Worm (Caenorhabditis elegans) whole organism, L4/young adult: Measurements from ENCODE around the gene dkf-2.

ENCODE experiments used
- W03F9.2 ChIP-seq: fragments of 150-350 bp; optimal IDR thresholded peaks from 2 replicates; lab custom pipeline; 2014; ENCODE audit warnings: missing biosample characterization, missing genetic modification characterization
- dao-5 ChIP-seq: sonication (generic microtip); optimal IDR thresholded peaks from 2 replicates; lab custom pipeline; 2016; ENCODE audit warnings: missing genotype, missing genetic modification characterization, moderate library complexity, missing compliant biosample characterization
- him-1 ChIP-seq: sonication (generic microtip); optimal IDR thresholded peaks from 2 replicates; lab custom pipeline; 2016; ENCODE audit warnings: missing genotype, missing genetic modification reagents, missing genetic modification characterization, missing compliant biosample characterization

DNA sequence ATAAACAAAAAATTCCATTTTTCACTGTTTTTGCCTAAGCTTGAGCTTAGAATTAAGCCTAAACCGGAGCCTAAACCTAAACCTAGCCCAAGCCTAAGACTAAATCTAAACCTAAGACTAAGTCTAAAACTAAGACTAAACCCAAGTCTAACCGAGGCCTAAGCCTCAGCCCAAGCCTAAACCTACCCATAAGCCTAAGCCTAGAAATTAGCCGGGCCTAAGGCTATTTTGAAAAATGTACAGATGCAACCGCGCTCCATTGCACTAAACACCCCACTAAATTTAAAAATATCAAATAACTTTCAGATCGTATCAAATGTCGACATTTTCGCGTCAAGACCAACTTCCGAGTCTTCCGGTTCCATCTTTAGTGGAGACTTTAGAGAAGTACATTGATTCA, 67.8 kb downstream of the dkf-2 start, which contains the start of gene T20B3.1:
- TF ChIP-seq dao-5 (tag; lab: Kevin White, UChicago) = no peak
- TF ChIP-seq W03F9.2 (tag; lab: Kevin White, UChicago) = no peak
- TF ChIP-seq him-1 = no peak
